Worm (Caenorhabditis elegans): ENCODE measurements around the gene srsx-34.

DNA sequence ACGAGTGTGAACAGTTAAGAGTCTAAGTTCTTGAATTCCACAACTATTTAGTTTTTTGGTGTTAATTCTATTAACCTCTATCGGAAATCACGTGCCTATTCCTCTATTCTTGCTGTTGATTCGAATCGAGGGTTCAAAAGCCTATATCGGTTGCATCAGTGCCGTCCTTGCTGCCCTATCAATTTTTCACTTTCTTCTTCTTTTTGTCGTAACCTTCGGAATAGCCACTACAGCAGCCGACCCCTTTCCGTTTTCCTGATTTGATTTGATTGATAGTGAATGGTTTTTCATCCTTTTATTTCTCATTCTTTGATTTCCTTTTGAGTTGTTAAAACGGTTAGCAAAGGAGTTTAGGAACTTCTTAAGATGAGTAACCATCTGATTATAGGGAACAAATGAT lies 41.5 kb upstream of the srsx-34 start:
- TF ChIP-seq elt-1 (tag; optimal IDR thresholded peaks at IDR 0.05; ENCODE audit: borderline replicate concordance, insufficient read depth) (no peak), lsy-2 (tag; optimal IDR thresholded peaks at IDR 0.05) (no peak)

Data from whole organism, mixed stage, embryonic.